Comparison of ENCODE assay signal across 4 fruit fly cellular contexts in the genomic region with DNA sequence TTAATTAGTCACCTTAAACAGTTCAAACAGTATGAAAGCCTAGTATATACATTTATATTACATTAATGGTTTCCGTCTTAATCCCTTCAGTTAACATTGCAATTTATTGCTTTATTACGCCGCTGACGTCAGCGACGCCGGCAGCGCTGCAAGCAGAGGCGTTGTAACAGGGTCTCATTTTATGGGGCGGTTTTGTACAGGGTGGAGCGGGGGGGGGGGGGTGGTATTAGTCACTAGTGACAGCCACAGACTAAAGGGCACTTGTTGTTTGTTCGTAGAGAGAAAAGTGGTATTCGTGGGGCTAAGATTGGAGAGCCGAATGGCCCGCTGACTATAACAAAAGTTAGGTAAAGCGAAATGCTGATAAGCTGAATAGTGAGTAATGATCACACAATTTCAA.
TF ChIP-seq lines count a peak whose summit lies in the region.

No protein-coding gene starts in this region.

- TF ChIP-seq CTCF in whole organism, embryonic (GFP tag; optimal IDR thresholded peaks at IDR 0.05; lab: Kevin White, UChicago), result no peak

TF ChIP-seq in whole organism, adult, 20 proteins besides CTCF, POLR2A, EP300 and RAD21:
- TF ChIP-seq CG7101 (tag; optimal IDR thresholded peaks at IDR 0.05; lab: Kevin White, UChicago) (peak; percentile 53), tj (GFP tag; optimal IDR thresholded peaks at IDR 0.05; lab: Kevin White, UChicago) (peak; percentile 64), CG5204 (GFP tag; optimal IDR thresholded peaks at IDR 0.05; lab: Kevin White, UChicago) (no peak), cnc (optimal IDR thresholded peaks at IDR 0.05; lab: Kevin White, UChicago) (no peak), bab1 (GFP tag; optimal IDR thresholded peaks at IDR 0.05; lab: Kevin White, UChicago) (peak; percentile 40), Clk (GFP tag; optimal IDR thresholded peaks at IDR 0.05; lab: Kevin White, UChicago) (peak; percentile 12), cic (GFP tag; optimal IDR thresholded peaks at IDR 0.05; lab: Kevin White, UChicago) (peak; percentile 92), CG7045 (GFP tag; optimal IDR thresholded peaks at IDR 0.05; lab: Kevin White, UChicago) (peak; percentile 46), CG14711 (tag; optimal IDR thresholded peaks at IDR 0.05; lab: Kevin White, UChicago) (no peak), Crg-1 (GFP tag; optimal IDR thresholded peaks at IDR 0.05; lab: Kevin White, UChicago) (peak; percentile 39), toe (GFP tag; optimal IDR thresholded peaks at IDR 0.05; lab: Kevin White, UChicago) (no peak), CG33017 (tag; optimal IDR thresholded peaks at IDR 0.05; lab: Kevin White, UChicago) (peak; percentile 29), kay (GFP tag; lab: Kevin White, UChicago; ENCODE audit: borderline replicate concordance) (peak; percentile 99), Hr96 (GFP tag; optimal IDR thresholded peaks at IDR 0.05; lab: Kevin White, UChicago) (peak; percentile 10), CG1620 (GFP tag; optimal IDR thresholded peaks at IDR 0.05; lab: Kevin White, UChicago) (no peak), Mnt (GFP tag; optimal IDR thresholded peaks at IDR 0.05; lab: Kevin White, UChicago) (peak; percentile 63), CG12768 (GFP tag; optimal IDR thresholded peaks at IDR 0.05; lab: Kevin White, UChicago) (peak; percentile 91), ovo (GFP tag; optimal IDR thresholded peaks at IDR 0.05; lab: Kevin White, UChicago) (peak; percentile 67), pad (GFP tag; optimal IDR thresholded peaks at IDR 0.05; lab: Kevin White, UChicago) (peak; percentile 45), CG11617 (GFP tag; optimal IDR thresholded peaks at IDR 0.05; lab: Kevin White, UChicago) (peak; percentile 43)

TF ChIP-seq in whole organism, embryonic, 481 proteins besides CTCF, POLR2A, EP300 and RAD21 (continues in another document):
- TF ChIP-seq CG8765 (GFP tag; IDR thresholded peaks at IDR 0.05; lab: Robert Waterston, UW) (no peak), Pdp1 (GFP tag; optimal IDR thresholded peaks at IDR 0.05; lab: Kevin White, UChicago) (peak in 1 of 2 experiments; percentile 17), eyg (GFP tag; optimal IDR thresholded peaks at IDR 0.05; lab: Kevin White, UChicago) (no peak), tgo (GFP tag; IDR thresholded peaks at IDR 0.05; lab: Robert Waterston, UW) (no peak), CG6813 (GFP tag; optimal IDR thresholded peaks at IDR 0.05; lab: Kevin White, UChicago) (peak; percentile 17), dmrt99B (tag; optimal IDR thresholded peaks at IDR 0.05; lab: Kevin White, UChicago) (peak; percentile 9), CG31441 (GFP tag; IDR thresholded peaks at IDR 0.05; lab: Robert Waterston, UW) (no peak), rib (GFP tag; IDR thresholded peaks at IDR 0.05; lab: Robert Waterston, UW) (no peak), nom (GFP tag; optimal IDR thresholded peaks at IDR 0.05; lab: Kevin White, UChicago) (peak; percentile 64), sug (tag; optimal IDR thresholded peaks at IDR 0.05; lab: Kevin White, UChicago) (peak; percentile 39), CG10366 (GFP tag; IDR thresholded peaks at IDR 0.05; lab: Robert Waterston, UW) (peak; percentile 90), repo (GFP tag; optimal IDR thresholded peaks at IDR 0.05; lab: Kevin White, UChicago) (no peak), CG16863 (GFP tag; optimal IDR thresholded peaks at IDR 0.05; lab: Kevin White, UChicago) (no peak), Deaf1 (tag; optimal IDR thresholded peaks at IDR 0.05; lab: Kevin White, UChicago) (peak; percentile 55), crol (GFP tag; IDR thresholded peaks at IDR 0.05; lab: Robert Waterston, UW) (peak; percentile 86), ab (GFP tag; optimal IDR thresholded peaks at IDR 0.05; lab: Kevin White, UChicago) (no peak), CG13296 (GFP tag; optimal IDR thresholded peaks at IDR 0.05; lab: Kevin White, UChicago) (peak; percentile 8), sens (GFP tag; lab: Kevin White, UChicago) (peak; percentile 39), Doc3 (GFP tag; IDR thresholded peaks at IDR 0.05; lab: Robert Waterston, UW; ENCODE audit: partially characterized antibody) (no peak), kay (GFP tag; optimal IDR thresholded peaks at IDR 0.05; lab: Kevin White, UChicago) (peak; percentile 88), CG34224 (GFP tag; IDR thresholded peaks at IDR 0.05; lab: Robert Waterston, UW; ENCODE audit: partially characterized antibody) (no peak), slou (GFP tag; optimal IDR thresholded peaks at IDR 0.05; lab: Kevin White, UChicago) (no peak), chinmo (GFP tag; IDR thresholded peaks at IDR 0.05; lab: Robert Waterston, UW; ENCODE audit: partially characterized antibody) (peak; percentile 66; the same call in 1 of the 4 replicates)

TF ChIP-seq in whole organism, prepupa, 60 proteins besides CTCF, POLR2A, EP300 and RAD21:
- TF ChIP-seq CG6808 (GFP tag; optimal IDR thresholded peaks at IDR 0.05; lab: Kevin White, UChicago), result no peak
- TF ChIP-seq Gug (GFP tag; IDR thresholded peaks at IDR 0.05; lab: Robert Waterston, UW), result no peak
- no peak for TF ChIP-seq esn (GFP tag; optimal IDR thresholded peaks at IDR 0.05; lab: Kevin White, UChicago)
- TF ChIP-seq CG16779 (tag; optimal IDR thresholded peaks at IDR 0.05; lab: Kevin White, UChicago), result peak; percentile 19
- TF ChIP-seq svp (GFP tag; lab: Kevin White, UChicago), result no peak
- TF ChIP-seq CG6854 (GFP tag; optimal IDR thresholded peaks at IDR 0.05; lab: Kevin White, UChicago), result peak; percentile 3
- TF ChIP-seq CG34406 (GFP tag; optimal IDR thresholded peaks at IDR 0.05; lab: Kevin White, UChicago), result no peak
- no peak for TF ChIP-seq Hr39 (GFP tag; optimal IDR thresholded peaks at IDR 0.05; lab: Kevin White, UChicago)
- peak; percentile 49 for TF ChIP-seq Eip78C (GFP tag; lab: Kevin White, UChicago)
- TF ChIP-seq CG15336 (GFP tag; IDR thresholded peaks at IDR 0.05; lab: Robert Waterston, UW), result no peak
- no peak for TF ChIP-seq dac (GFP tag; optimal IDR thresholded peaks at IDR 0.05; lab: Kevin White, UChicago)
- TF ChIP-seq CG8319 (GFP tag; optimal IDR thresholded peaks at IDR 0.05; lab: Kevin White, UChicago), result no peak
- no peak for TF ChIP-seq Sox102F (GFP tag; optimal IDR thresholded peaks at IDR 0.05; lab: Kevin White, UChicago)
- TF ChIP-seq CG9139 (GFP tag; optimal IDR thresholded peaks at IDR 0.05; lab: Kevin White, UChicago), result no peak
- peak in 1 of 2 experiments; percentile 45 for TF ChIP-seq ss (GFP tag; optimal IDR thresholded peaks at IDR 0.05; lab: Kevin White, UChicago)
- no peak for TF ChIP-seq spab (GFP tag; optimal IDR thresholded peaks at IDR 0.05; lab: Kevin White, UChicago)
- TF ChIP-seq Ets96B (tag; optimal IDR thresholded peaks at IDR 0.05; lab: Kevin White, UChicago), result no peak
- TF ChIP-seq fkh (GFP tag; optimal IDR thresholded peaks at IDR 0.05; lab: Kevin White, UChicago), result peak; percentile 28
- no peak for TF ChIP-seq CG8119 (GFP tag; IDR thresholded peaks at IDR 0.05; lab: Robert Waterston, UW)

TF ChIP-seq in whole organism, pupa, 21 proteins besides CTCF, POLR2A, EP300 and RAD21:
- TF ChIP-seq Snoo (tag; optimal IDR thresholded peaks at IDR 0.05; lab: Kevin White, UChicago) (no peak), CG8159 (tag; optimal IDR thresholded peaks at IDR 0.05; lab: Kevin White, UChicago) (no peak), CG13204 (GFP tag; optimal IDR thresholded peaks at IDR 0.05; lab: Kevin White, UChicago) (peak; percentile 10), CG4496 (GFP tag; IDR thresholded peaks at IDR 0.05; lab: Robert Waterston, UW) (0 out of 3 replicates have a peak, but pooled peaks have one; percentile 9), EcR (GFP tag; optimal IDR thresholded peaks at IDR 0.05; lab: Kevin White, UChicago) (peak; percentile 5), CG14655 (GFP tag; optimal IDR thresholded peaks at IDR 0.05; lab: Kevin White, UChicago) (no peak), Pif1A (GFP tag; optimal IDR thresholded peaks at IDR 0.05; lab: Kevin White, UChicago) (no peak), CG32121 (GFP tag; IDR thresholded peaks at IDR 0.05; lab: Robert Waterston, UW) (no peak), CG17806 (tag; optimal IDR thresholded peaks at IDR 0.05; lab: Kevin White, UChicago) (no peak), D1 (tag; optimal IDR thresholded peaks at IDR 0.05; lab: Kevin White, UChicago) (no peak), gl (tag; optimal IDR thresholded peaks at IDR 0.05; lab: Kevin White, UChicago) (no peak)
